Worm (Caenorhabditis elegans) whole organism, late embryonic: ENCODE results near the gene E02C12.12.
A peak's percentile ranks its signal among the peaks of the same experiment; 100 is the strongest.

Experiments
- F13H6.1 ChIP-seq: sonication (generic microtip); optimal IDR thresholded peaks from 2 replicates; lab custom pipeline; 2016; ENCODE audit warnings: missing genetic modification characterization, missing compliant biosample characterization
- T23F11.4 ChIP-seq: fragments of 200-800 bp; sonication (Bioruptor generic); optimal IDR thresholded peaks from 2 replicates; lab custom pipeline; 2018; ENCODE audit warnings: mild to moderate bottlenecking, missing genetic modification characterization, missing compliant biosample characterization
- Y22D7AL.16 ChIP-seq: sonication (generic microtip); optimal IDR thresholded peaks from 2 replicates; lab custom pipeline; 2016; ENCODE audit warnings: missing genetic modification characterization, missing compliant biosample characterization
- che-1 ChIP-seq: sonication (generic microtip); optimal IDR thresholded peaks from 2 replicates; lab custom pipeline; 2016; ENCODE audit warnings: mild to moderate bottlenecking, missing genetic modification characterization, missing compliant biosample characterization
- dmd-4 ChIP-seq: sonication (generic microtip); optimal IDR thresholded peaks from 2 replicates; lab custom pipeline; 2016; ENCODE audit warnings: borderline replicate concordance, missing genetic modification characterization, missing compliant biosample characterization
- dve-1 ChIP-seq: sonication (generic microtip); optimal IDR thresholded peaks from 2 replicates; lab custom pipeline; 2017; ENCODE audit warnings: antibody characterized with exemption, mild to moderate bottlenecking, missing genetic modification characterization, missing compliant biosample characterization
- fkh-10 ChIP-seq: fragments of 150-350 bp; optimal IDR thresholded peaks from 2 replicates; lab custom pipeline; 2014; ENCODE audit warnings: missing biosample characterization, missing genetic modification reagents, missing genetic modification characterization
- hlh-30 ChIP-seq: sonication (generic microtip); optimal IDR thresholded peaks from 2 replicates; lab custom pipeline; 2017; ENCODE audit warnings: antibody characterized with exemption, missing genetic modification characterization, missing compliant biosample characterization; ENCODE audit not compliant: insufficient read depth
- nhr-11 ChIP-seq: fragments of 150-350 bp; optimal IDR thresholded peaks from 2 replicates; lab custom pipeline; 2014; ENCODE audit warnings: missing biosample characterization, missing genetic modification characterization
- npax-4 ChIP-seq: sonication (generic microtip); optimal IDR thresholded peaks from 2 replicates; lab custom pipeline; 2016; ENCODE audit warnings: missing genetic modification characterization, missing compliant biosample characterization
- pag-3 ChIP-seq: sonication (generic microtip); optimal IDR thresholded peaks from 2 replicates; lab custom pipeline; 2016; ENCODE audit warnings: missing compliant biosample characterization, missing genetic modification characterization, borderline replicate concordance
- pha-4 ChIP-seq: fragments of 150-350 bp; optimal IDR thresholded peaks from 2 replicates; lab custom pipeline; 2018; ENCODE audit warnings: missing biosample characterization, missing genetic modification reagents, missing genetic modification characterization
- pqm-1 ChIP-seq: sonication (generic microtip); optimal IDR thresholded peaks from 2 replicates; lab custom pipeline; 2016; ENCODE audit warnings: missing genetic modification characterization, missing compliant biosample characterization
- unc-3 ChIP-seq, 2 experiments: fragments of 200-800 bp in 1 of 2; sonication (Bioruptor generic) in 1 of 2; sonication (generic microtip) in 1 of 2; conservative IDR thresholded peaks in 1 of 2; optimal IDR thresholded peaks in 1 of 2; 2 replicates each; pipeline versions ENCODE4 v1.3.6 to Lab custom; 2016 to 2022; ENCODE audit warnings: missing compliant biosample characterization in 2 of 2, missing genetic modification characterization in 2 of 2, missing genetic modification reagents in 1 of 2

DNA sequence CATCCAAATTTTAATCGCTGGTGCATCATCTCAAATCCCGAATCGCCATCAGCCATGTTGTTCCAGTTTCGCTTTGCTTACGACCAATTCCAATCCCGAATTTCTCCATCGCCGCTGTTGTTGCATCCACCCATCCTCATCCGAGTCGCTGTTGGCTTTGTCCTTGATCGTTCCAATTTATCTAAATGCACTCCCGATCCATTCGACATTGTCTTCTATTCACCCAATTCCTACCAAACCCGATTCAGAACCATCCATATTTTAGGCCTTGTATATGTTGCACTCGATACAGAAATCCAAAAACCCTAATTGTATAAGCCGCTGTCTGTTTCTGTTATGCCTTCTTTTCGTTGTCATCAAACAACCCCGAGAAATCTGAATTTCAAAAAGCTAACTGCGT lies 41.8 kb downstream of the E02C12.12 start:
- TF ChIP-seq unc-3 (GFP tag; conservative IDR thresholded peaks at IDR 0.05; lab: Robert Waterston, UW) = 0 out of 2 replicates have a peak, but pooled peaks have one; percentile 28
- no peak for TF ChIP-seq unc-3 (tag; optimal IDR thresholded peaks at IDR 0.05; lab: Kevin White, UChicago)
- TF ChIP-seq pha-4 (tag; lab: Kevin White, UChicago) = no peak
- TF ChIP-seq hlh-30 (tag; lab: Kevin White, UChicago) = no peak
- TF ChIP-seq F13H6.1 = no peak
- TF ChIP-seq dve-1 (tag; lab: Kevin White, UChicago) = no peak
- TF ChIP-seq nhr-11 (tag; lab: Kevin White, UChicago) = no peak
- TF ChIP-seq che-1 (tag; lab: Kevin White, UChicago) = no peak
- no peak for TF ChIP-seq dmd-4 (tag; lab: Kevin White, UChicago)
- TF ChIP-seq pag-3 (tag; lab: Kevin White, UChicago) = no peak
- TF ChIP-seq T23F11.4 (GFP tag; lab: Kevin White, UChicago) = no peak
- TF ChIP-seq npax-4 (tag; lab: Kevin White, UChicago) = no peak
- no peak for TF ChIP-seq Y22D7AL.16
- no peak for TF ChIP-seq pqm-1 (tag; lab: Kevin White, UChicago)
- TF ChIP-seq fkh-10 (GFP tag; lab: Kevin White, UChicago) = no peak
